Worm (Caenorhabditis elegans) whole organism, young adult: ENCODE measurements around the gene F11A5.16.

Experiments used
- C06A6.2 ChIP-seq: fragments of 200-800 bp; sonication (Bioruptor generic); conservative IDR thresholded peaks from 2 replicates; pipeline ENCODE4 v1.3.6; 2022; ENCODE audit warnings: missing genetic modification characterization, missing compliant biosample characterization
- T07F8.4 ChIP-seq: sonication (generic microtip); optimal IDR thresholded peaks from 2 replicates; lab custom pipeline; 2016; ENCODE audit warnings: mild to moderate bottlenecking, missing genetic modification characterization, moderate library complexity, missing compliant biosample characterization
- ZK185.1 ChIP-seq: sonication (generic microtip); optimal IDR thresholded peaks from 2 replicates; lab custom pipeline; 2016; ENCODE audit warnings: mild to moderate bottlenecking, missing genetic modification characterization, missing compliant biosample characterization; ENCODE audit not compliant: poor library complexity, severe bottlenecking
- ama-1 ChIP-seq, 3 experiments: fragments of 150-350 bp in 1 of 3; sonication (generic microtip) in 2 of 3; optimal IDR thresholded peaks; 2 replicates each; lab custom pipeline; 2014 to 2018; ENCODE audit warnings: missing biosample characterization in 2 of 3, missing genetic modification characterization in 2 of 3, missing genetic modification reagents in 2 of 3
- attf-5 ChIP-seq: fragments of 200-800 bp; sonication (Bioruptor generic); optimal IDR thresholded peaks from 2 replicates; lab custom pipeline; 2018; ENCODE audit warnings: mild to moderate bottlenecking, missing genetic modification characterization, missing compliant biosample characterization
- bed-2 ChIP-seq: fragments of 200-800 bp; sonication (Bioruptor generic); IDR thresholded peaks from 2 replicates; pipeline ENCODE4 v1.3.6; 2022; ENCODE audit warnings: missing genetic modification reagents, missing genetic modification characterization, missing compliant biosample characterization
- ceh-79 ChIP-seq: sonication (generic microtip); optimal IDR thresholded peaks from 2 replicates; lab custom pipeline; 2017; ENCODE audit warnings: mild to moderate bottlenecking, missing genetic modification characterization, missing compliant biosample characterization
- dpl-1 ChIP-seq: fragments of 150-350 bp; optimal IDR thresholded peaks from 2 replicates; lab custom pipeline; 2014; ENCODE audit warnings: missing biosample characterization, missing genetic modification reagents, missing genetic modification characterization
- lin-26 ChIP-seq: fragments of 200-800 bp; sonication (Bioruptor generic); IDR thresholded peaks from 2 replicates; pipeline ENCODE4 v1.3.6; 2022; ENCODE audit warnings: missing genetic modification reagents, missing genetic modification characterization, missing compliant biosample characterization
- snpc-4 ChIP-seq, 5 experiments: fragments of 150-350 bp in 1 of 5; sonication (generic microtip) in 4 of 5; optimal IDR thresholded peaks; 2 replicates each; lab custom pipeline; 2014 to 2018; ENCODE audit warnings: missing genetic modification characterization in 5 of 5, missing biosample characterization in 3 of 5, antibody characterized with exemption in 2 of 5, mild to moderate bottlenecking in 2 of 5, missing compliant biosample characterization in 2 of 5, missing genotype in 2 of 5, moderate library complexity in 2 of 5, missing genetic modification reagents in 1 of 5

ce11 chrV:16218522-16218921, 7.8 kb downstream of the F11A5.16 start, which contains the start of gene F11A5.15:
- no peak for TF ChIP-seq snpc-4 (GFP tag; optimal IDR thresholded peaks at IDR 0.05; lab: Kevin White, UChicago)
- TF ChIP-seq snpc-4 (tag; optimal IDR thresholded peaks at IDR 0.05; lab: Kevin White, UChicago) = no peak
- TF ChIP-seq bed-2 (GFP tag; lab: Robert Waterston, UW) = no peak
- no peak for TF ChIP-seq ZK185.1
- no peak for TF ChIP-seq T07F8.4
- TF ChIP-seq C06A6.2 (GFP tag; lab: Robert Waterston, UW) = no peak
- no peak for TF ChIP-seq ama-1 (optimal IDR thresholded peaks at IDR 0.05; lab: Kevin White, UChicago)
- TF ChIP-seq ama-1 (GFP tag; optimal IDR thresholded peaks at IDR 0.05; lab: Kevin White, UChicago) = no peak
- TF ChIP-seq attf-5 = no peak
- TF ChIP-seq dpl-1 (GFP tag; lab: Kevin White, UChicago) = no peak
- no peak for TF ChIP-seq ceh-79 (tag; lab: Kevin White, UChicago)
- no peak for TF ChIP-seq lin-26 (GFP tag; lab: Robert Waterston, UW)
